Worm (Caenorhabditis elegans) whole organism, midembryonic: ENCODE results near the gene Y54G2A.28.

Source experiments
- T22C8.4 ChIP-seq: fragments of 200-800 bp; sonication (Bioruptor generic); IDR thresholded peaks from 2 replicates; pipeline ENCODE4 v1.3.6; 2022; ENCODE audit warnings: missing genetic modification characterization, missing compliant biosample characterization
- cog-1 ChIP-seq: sonication (generic microtip); optimal IDR thresholded peaks from 2 replicates; lab custom pipeline; 2016; ENCODE audit warnings: missing genetic modification characterization, missing compliant biosample characterization
- flt-1 ChIP-seq: fragments of 200-800 bp; sonication (Bioruptor generic); IDR thresholded peaks from 2 replicates; pipeline ENCODE4 v1.3.6; 2022; ENCODE audit warnings: missing genetic modification characterization, missing compliant biosample characterization
- klf-2 ChIP-seq: fragments of 200-800 bp; sonication (Bioruptor generic); conservative IDR thresholded peaks from 2 replicates; pipeline ENCODE4 v1.3.6; 2022; ENCODE audit warnings: missing genetic modification reagents, missing genetic modification characterization, missing compliant biosample characterization

DNA sequence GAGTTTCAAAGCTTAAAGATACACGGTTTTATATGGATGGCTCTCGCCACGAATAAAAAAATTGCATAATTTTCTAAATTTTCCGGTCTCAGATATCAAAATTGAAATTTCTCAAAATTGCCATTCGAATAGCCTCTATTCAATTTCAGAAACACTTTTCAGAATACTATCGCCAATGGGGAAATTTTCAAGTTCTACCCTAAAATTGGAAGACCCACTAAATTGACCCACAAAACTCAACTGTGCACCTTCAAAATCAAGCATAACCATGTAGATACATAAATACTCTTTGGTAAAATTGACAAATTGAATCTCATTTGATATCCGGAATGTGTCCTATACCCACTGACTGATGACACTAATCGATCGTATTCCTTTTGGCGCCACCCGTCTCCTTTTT lies 4.0 kb upstream of the Y54G2A.28 start:
- TF ChIP-seq flt-1 = no peak
- no peak for TF ChIP-seq klf-2 (GFP tag; lab: Robert Waterston, UW)
- no peak for TF ChIP-seq cog-1 (tag; lab: Kevin White, UChicago)
- TF ChIP-seq T22C8.4 (GFP tag; lab: Robert Waterston, UW) = no peak
